Worm (Caenorhabditis elegans): ENCODE measurements around the gene bath-27.

The bath-27 gene

DNA sequence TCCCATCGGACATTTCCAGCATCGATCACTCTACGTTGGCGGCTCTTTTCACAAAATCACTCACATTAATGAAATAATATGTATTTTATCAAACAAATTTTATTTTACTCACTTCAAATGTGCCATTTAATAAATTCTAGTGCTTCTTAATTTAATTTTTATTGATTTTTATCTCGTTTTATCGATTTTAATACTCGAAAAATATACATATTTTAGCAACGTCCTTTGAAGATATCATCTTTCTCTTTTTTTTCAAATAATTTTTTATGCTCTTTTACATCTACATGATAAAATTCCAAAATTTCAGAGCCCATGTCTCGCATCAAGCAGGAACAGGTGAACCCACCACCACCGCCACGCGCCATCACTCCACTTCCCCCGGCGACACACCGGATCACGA lies at the start of gene bath-27, which contains the start of gene lido-14:
bath-27 (plus strand) TSS at position 306 of the 400 bp plus-strand sequence.
lido-14 (plus strand) TSS at position 301 of the 400 bp plus-strand sequence.
- no peak for TF ChIP-seq ttx-3 (tag; optimal IDR thresholded peaks at IDR 0.05)
- no peak for TF ChIP-seq pqm-1 (tag; optimal IDR thresholded peaks at IDR 0.05)
- TF ChIP-seq sox-2 (GFP tag; IDR thresholded peaks at IDR 0.05), result no peak
- no peak for TF ChIP-seq ceh-2 (tag; optimal IDR thresholded peaks at IDR 0.05)
- no peak for TF ChIP-seq pat-9 (tag; optimal IDR thresholded peaks at IDR 0.05)
- TF ChIP-seq sox-4 (tag; optimal IDR thresholded peaks at IDR 0.05), result no peak
- no peak for TF ChIP-seq unc-86 (tag; optimal IDR thresholded peaks at IDR 0.05)
- TF ChIP-seq fkh-10 (GFP tag; optimal IDR thresholded peaks at IDR 0.05), result no peak
- no peak for TF ChIP-seq F13H6.1 (tag; optimal IDR thresholded peaks at IDR 0.05)
- no peak for TF ChIP-seq mec-3 (tag; optimal IDR thresholded peaks at IDR 0.05; ENCODE audit: borderline replicate concordance)
- TF ChIP-seq dmd-4 (tag; optimal IDR thresholded peaks at IDR 0.05; ENCODE audit: borderline replicate concordance), result no peak
- TF ChIP-seq unc-42 (tag; optimal IDR thresholded peaks at IDR 0.05), result no peak
- no peak for TF ChIP-seq sdc-2 (tag; optimal IDR thresholded peaks at IDR 0.05)
- TF ChIP-seq gmeb-2 (tag; optimal IDR thresholded peaks at IDR 0.05), result no peak
- TF ChIP-seq pha-2 (tag; optimal IDR thresholded peaks at IDR 0.05), result no peak
- no peak for TF ChIP-seq nfya-1 (tag; optimal IDR thresholded peaks at IDR 0.05)
- no peak for TF ChIP-seq ahr-1 (tag; optimal IDR thresholded peaks at IDR 0.05)
- no peak for TF ChIP-seq K02D7.2 (tag; optimal IDR thresholded peaks at IDR 0.05)

DNA sequence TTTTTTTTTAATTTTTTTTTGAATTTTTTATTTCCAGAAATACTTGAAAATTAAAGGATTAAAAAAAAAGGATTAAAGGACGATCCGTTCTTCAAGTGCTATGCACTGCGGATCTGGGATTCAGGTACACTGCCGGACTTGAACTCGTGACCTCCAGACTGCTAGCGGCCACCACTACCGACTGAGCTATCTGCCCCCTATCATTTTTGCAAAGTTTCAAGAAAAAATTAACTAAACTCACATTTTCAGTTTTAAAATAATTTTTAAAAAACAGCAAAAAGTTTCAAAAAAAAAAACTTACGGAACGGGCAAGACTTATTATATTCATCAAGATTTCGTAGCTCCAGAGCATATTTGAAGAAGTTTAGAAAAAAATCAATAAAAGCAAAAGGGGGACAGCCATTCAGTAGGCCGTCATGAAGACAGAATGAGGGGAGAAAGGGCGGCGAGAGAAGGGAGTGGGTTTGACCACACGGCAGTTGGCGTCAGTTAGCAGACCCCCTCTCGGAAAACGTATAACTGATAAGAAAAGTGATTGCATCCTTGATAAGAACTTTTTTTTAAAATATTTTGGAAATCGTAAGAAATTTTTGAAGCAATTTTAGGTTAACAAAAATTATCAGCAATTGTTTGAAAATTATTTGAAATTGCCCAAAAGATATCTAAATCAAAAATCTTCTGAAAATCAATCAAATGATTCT lies 47.8 kb upstream of the bath-27 start:
- TF ChIP-seq ceh-48 (tag; optimal IDR thresholded peaks at IDR 0.05) (peak; percentile 73), elt-2 (tag; optimal IDR thresholded peaks at IDR 0.05) (peak; percentile 68), rnt-1 (tag; optimal IDR thresholded peaks at IDR 0.05) (peak; percentile 12), zip-5 (tag; optimal IDR thresholded peaks at IDR 0.05) (no peak), hlh-6 (tag; optimal IDR thresholded peaks at IDR 0.05) (no peak)

ce11 chrII:3313442-3313841 lies 45.5 kb upstream of the bath-27 start, which contains the start of gene F39E9.6:
TSS of gene F39E9.6 (minus strand) at chrII:3313542.
- TF ChIP-seq T23F11.4 (GFP tag; optimal IDR thresholded peaks at IDR 0.05), result no peak

- TF ChIP-seq zip-5 (tag; optimal IDR thresholded peaks at IDR 0.05) (no peak), elt-2 (tag; optimal IDR thresholded peaks at IDR 0.05) (peak; percentile 76)
These were observed 40.1 kb upstream of the bath-27 start for ce11 chrII:3318839-3319238.

DNA sequence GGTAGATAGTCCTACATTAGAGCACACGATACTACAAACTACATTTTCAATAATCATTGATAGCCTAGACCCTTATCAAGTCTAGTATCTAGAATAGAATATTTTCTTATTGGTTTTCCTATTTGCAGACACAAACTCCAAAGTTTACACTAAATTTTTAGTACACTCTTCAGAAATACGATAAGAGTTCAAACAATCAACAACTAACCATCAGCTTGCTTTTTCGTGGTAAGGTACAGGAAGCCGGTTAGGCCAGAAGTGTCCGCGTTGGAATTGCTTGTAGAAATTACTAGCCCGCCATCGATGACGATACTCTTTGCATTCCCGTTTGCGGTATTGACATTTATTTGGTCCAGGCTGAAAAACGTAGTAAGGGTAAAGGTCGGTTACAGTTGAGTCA lies 36.7 kb upstream of the bath-27 start, which contains the start of gene Y46D2A.1:
Y46D2A.1 (plus strand) TSS at position 301 of the 400 bp plus-strand sequence.
- no peak for TF ChIP-seq hlh-15 (tag; optimal IDR thresholded peaks at IDR 0.05)
- no peak for TF ChIP-seq zip-5 (tag; optimal IDR thresholded peaks at IDR 0.05)
- no peak for TF ChIP-seq ztf-16 (tag; optimal IDR thresholded peaks at IDR 0.05)
- TF ChIP-seq pha-2 (tag; optimal IDR thresholded peaks at IDR 0.05), result no peak
- no peak for TF ChIP-seq eyg-1 (tag; optimal IDR thresholded peaks at IDR 0.05)
- TF ChIP-seq unc-86 (tag; optimal IDR thresholded peaks at IDR 0.05), result no peak
- no peak for TF ChIP-seq dve-1 (tag; optimal IDR thresholded peaks at IDR 0.05)

DNA sequence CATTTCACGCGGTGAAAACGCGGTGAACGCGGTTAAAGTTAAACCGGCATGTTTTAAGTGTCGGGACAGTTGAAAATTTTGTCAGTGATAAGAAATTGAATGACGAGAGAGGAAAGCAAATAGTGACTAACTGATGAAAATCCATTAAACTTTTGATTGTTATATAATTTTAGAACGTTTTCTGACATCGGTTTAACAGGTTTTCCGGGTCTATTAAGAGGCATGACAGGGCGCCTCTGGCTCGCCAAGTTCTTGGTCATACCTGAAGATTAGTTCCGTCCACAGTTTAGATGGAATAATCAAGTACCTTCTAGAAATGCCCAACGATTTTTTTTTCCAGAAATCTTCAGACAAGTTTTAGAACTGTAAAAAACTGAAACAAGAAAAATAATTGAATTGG lies 35.8 kb upstream of the bath-27 start, which contains the start of gene Y46D2A.2:
Y46D2A.2 (minus strand) TSS at position 101 of the 400 bp plus-strand sequence.
- TF ChIP-seq ttx-3 (tag; optimal IDR thresholded peaks at IDR 0.05) (no peak), tbx-7 (tag; optimal IDR thresholded peaks at IDR 0.05) (no peak), nhr-11 (tag; optimal IDR thresholded peaks at IDR 0.05) (no peak), ets-4 (tag; optimal IDR thresholded peaks at IDR 0.05) (no peak), ceh-48 (tag; optimal IDR thresholded peaks at IDR 0.05) (no peak), dve-1 (tag; optimal IDR thresholded peaks at IDR 0.05) (no peak), ceh-6 (GFP tag; optimal IDR thresholded peaks at IDR 0.05) (no peak), C38D4.7 (GFP tag; optimal IDR thresholded peaks at IDR 0.05) (no peak), sox-4 (tag; optimal IDR thresholded peaks at IDR 0.05) (no peak), fkh-10 (GFP tag; optimal IDR thresholded peaks at IDR 0.05) (no peak), zip-5 (tag; optimal IDR thresholded peaks at IDR 0.05) (no peak), ceh-14 (tag; optimal IDR thresholded peaks at IDR 0.05) (no peak), fax-1 (tag; optimal IDR thresholded peaks at IDR 0.05) (no peak)

Data from whole organism, late embryonic.